Worm (Caenorhabditis elegans) whole organism, late embryonic: ENCODE measurements around the gene C07G3.8.

ENCODE experiments used
- C38D4.7 ChIP-seq: fragments of 200-800 bp; sonication (Bioruptor generic); optimal IDR thresholded peaks from 2 replicates; lab custom pipeline; 2018; ENCODE audit warnings: mild to moderate bottlenecking, missing genetic modification characterization, moderate library complexity, missing compliant biosample characterization
- F13H6.1 ChIP-seq: sonication (generic microtip); optimal IDR thresholded peaks from 2 replicates; lab custom pipeline; 2016; ENCODE audit warnings: missing genetic modification characterization, missing compliant biosample characterization
- K09A11.1 ChIP-seq: sonication (generic microtip); optimal IDR thresholded peaks from 2 replicates; lab custom pipeline; 2017; ENCODE audit warnings: antibody characterized with exemption, mild to moderate bottlenecking, missing genetic modification characterization, missing compliant biosample characterization; ENCODE audit not compliant: insufficient read depth
- T23F11.4 ChIP-seq: fragments of 200-800 bp; sonication (Bioruptor generic); optimal IDR thresholded peaks from 2 replicates; lab custom pipeline; 2018; ENCODE audit warnings: mild to moderate bottlenecking, missing genetic modification characterization, missing compliant biosample characterization
- Y22D7AL.16 ChIP-seq: sonication (generic microtip); optimal IDR thresholded peaks from 2 replicates; lab custom pipeline; 2016; ENCODE audit warnings: missing genetic modification characterization, missing compliant biosample characterization
- ama-1 ChIP-seq: fragments of 150-350 bp; optimal IDR thresholded peaks from 2 replicates; lab custom pipeline; 2014
- ceh-14 ChIP-seq: sonication (generic microtip); optimal IDR thresholded peaks from 2 replicates; lab custom pipeline; 2016; ENCODE audit warnings: missing genotype, missing genetic modification characterization, missing compliant biosample characterization
- ceh-22 ChIP-seq: sonication (generic microtip); optimal IDR thresholded peaks from 2 replicates; lab custom pipeline; 2017; ENCODE audit warnings: missing biosample characterization, missing genetic modification characterization
- ceh-24 ChIP-seq: sonication (generic microtip); optimal IDR thresholded peaks from 2 replicates; lab custom pipeline; 2016; ENCODE audit warnings: mild to moderate bottlenecking, missing genetic modification characterization, missing compliant biosample characterization
- ceh-45 ChIP-seq: fragments of 200-800 bp; sonication (Bioruptor generic); IDR thresholded peaks from 2 replicates; pipeline ENCODE4 v1.3.6; 2022; ENCODE audit warnings: missing genetic modification reagents, missing genetic modification characterization, missing compliant biosample characterization
- ceh-48 ChIP-seq: sonication (generic microtip); optimal IDR thresholded peaks from 2 replicates; lab custom pipeline; 2016; ENCODE audit warnings: missing genetic modification characterization, inconsistent platforms, missing compliant biosample characterization
- ceh-6 ChIP-seq: fragments of 200-800 bp; sonication (Bioruptor generic); optimal IDR thresholded peaks from 2 replicates; lab custom pipeline; 2018; ENCODE audit warnings: mild to moderate bottlenecking, missing genetic modification characterization, missing compliant biosample characterization
- dmd-4 ChIP-seq: sonication (generic microtip); optimal IDR thresholded peaks from 2 replicates; lab custom pipeline; 2016; ENCODE audit warnings: borderline replicate concordance, missing genetic modification characterization, missing compliant biosample characterization
- elt-4 ChIP-seq: sonication (generic microtip); optimal IDR thresholded peaks from 2 replicates; lab custom pipeline; 2016; ENCODE audit warnings: missing genetic modification characterization, missing compliant biosample characterization
- eyg-1 ChIP-seq: sonication (generic microtip); optimal IDR thresholded peaks from 2 replicates; lab custom pipeline; 2016; ENCODE audit warnings: missing genotype, missing genetic modification characterization, missing compliant biosample characterization
- fkh-10 ChIP-seq: fragments of 150-350 bp; optimal IDR thresholded peaks from 2 replicates; lab custom pipeline; 2014; ENCODE audit warnings: missing biosample characterization, missing genetic modification reagents, missing genetic modification characterization
- fkh-6 ChIP-seq: sonication (generic microtip); optimal IDR thresholded peaks from 2 replicates; lab custom pipeline; 2016; ENCODE audit warnings: missing genetic modification characterization, missing compliant biosample characterization
- gmeb-2 ChIP-seq: sonication (generic microtip); optimal IDR thresholded peaks from 2 replicates; lab custom pipeline; 2016; ENCODE audit warnings: missing genetic modification characterization, inconsistent platforms, missing compliant biosample characterization
- hlh-13 ChIP-seq: fragments of 200-800 bp; sonication (Bioruptor generic); optimal IDR thresholded peaks from 2 replicates; lab custom pipeline; 2018; ENCODE audit warnings: mild to moderate bottlenecking, missing genetic modification characterization, missing compliant biosample characterization
- hlh-30 ChIP-seq: sonication (generic microtip); optimal IDR thresholded peaks from 2 replicates; lab custom pipeline; 2017; ENCODE audit warnings: antibody characterized with exemption, missing genetic modification characterization, missing compliant biosample characterization; ENCODE audit not compliant: insufficient read depth
- lin-11 ChIP-seq: fragments of 200-800 bp; sonication (Bioruptor generic); optimal IDR thresholded peaks from 2 replicates; lab custom pipeline; 2018; ENCODE audit warnings: mild to moderate bottlenecking, missing genetic modification characterization, missing compliant biosample characterization
- mec-3 ChIP-seq: sonication (generic microtip); optimal IDR thresholded peaks from 2 replicates; lab custom pipeline; 2016; ENCODE audit warnings: borderline replicate concordance, missing genetic modification characterization, missing compliant biosample characterization
- nhr-11 ChIP-seq: fragments of 150-350 bp; optimal IDR thresholded peaks from 2 replicates; lab custom pipeline; 2014; ENCODE audit warnings: missing biosample characterization, missing genetic modification characterization
- odd-2 ChIP-seq: sonication (generic microtip); optimal IDR thresholded peaks from 2 replicates; lab custom pipeline; 2017; ENCODE audit warnings: antibody characterized with exemption, mild to moderate bottlenecking, missing genetic modification characterization, missing compliant biosample characterization
- pag-3 ChIP-seq: sonication (generic microtip); optimal IDR thresholded peaks from 2 replicates; lab custom pipeline; 2016; ENCODE audit warnings: missing compliant biosample characterization, missing genetic modification characterization, borderline replicate concordance
- pat-9 ChIP-seq: fragments of 200-800 bp; sonication (Bioruptor generic); optimal IDR thresholded peaks from 2 replicates; lab custom pipeline; 2018; ENCODE audit warnings: mild to moderate bottlenecking, missing genetic modification characterization, moderate library complexity, missing compliant biosample characterization
- pha-4 ChIP-seq: fragments of 150-350 bp; optimal IDR thresholded peaks from 2 replicates; lab custom pipeline; 2018; ENCODE audit warnings: missing biosample characterization, missing genetic modification reagents, missing genetic modification characterization
- pros-1 ChIP-seq: fragments of 150-350 bp; optimal IDR thresholded peaks from 2 replicates; lab custom pipeline; 2014; ENCODE audit warnings: missing biosample characterization, missing genetic modification reagents, missing genetic modification characterization
- ref-2 ChIP-seq: sonication (generic microtip); optimal IDR thresholded peaks from 2 replicates; lab custom pipeline; 2016; ENCODE audit warnings: missing genetic modification characterization, missing compliant biosample characterization
- rnt-1 ChIP-seq: sonication (generic microtip); optimal IDR thresholded peaks from 2 replicates; lab custom pipeline; 2016; ENCODE audit warnings: missing genetic modification characterization, missing compliant biosample characterization
- sox-2 ChIP-seq: fragments of 200-800 bp; sonication (Bioruptor generic); IDR thresholded peaks from 2 replicates; pipeline ENCODE4 v1.3.6; 2022; ENCODE audit warnings: missing genetic modification reagents, missing genetic modification characterization, missing compliant biosample characterization
- syd-9 ChIP-seq: sonication (generic microtip); optimal IDR thresholded peaks from 2 replicates; lab custom pipeline; 2016; ENCODE audit warnings: mild to moderate bottlenecking, missing genetic modification characterization, moderate library complexity, missing compliant biosample characterization
- tbx-2 ChIP-seq: sonication (generic microtip); optimal IDR thresholded peaks from 2 replicates; lab custom pipeline; 2016; ENCODE audit warnings: missing genetic modification characterization, missing compliant biosample characterization
- unc-3 ChIP-seq, 2 experiments: fragments of 200-800 bp in 1 of 2; sonication (Bioruptor generic) in 1 of 2; sonication (generic microtip) in 1 of 2; conservative IDR thresholded peaks in 1 of 2; optimal IDR thresholded peaks in 1 of 2; 2 replicates each; pipeline versions ENCODE4 v1.3.6 to Lab custom; 2016 to 2022; ENCODE audit warnings: missing compliant biosample characterization in 2 of 2, missing genetic modification characterization in 2 of 2, missing genetic modification reagents in 1 of 2
- ztf-16 ChIP-seq: sonication (generic microtip); optimal IDR thresholded peaks from 2 replicates; lab custom pipeline; 2017; ENCODE audit warnings: missing genetic modification characterization, missing compliant biosample characterization

C07G3.8 gene

DNA sequence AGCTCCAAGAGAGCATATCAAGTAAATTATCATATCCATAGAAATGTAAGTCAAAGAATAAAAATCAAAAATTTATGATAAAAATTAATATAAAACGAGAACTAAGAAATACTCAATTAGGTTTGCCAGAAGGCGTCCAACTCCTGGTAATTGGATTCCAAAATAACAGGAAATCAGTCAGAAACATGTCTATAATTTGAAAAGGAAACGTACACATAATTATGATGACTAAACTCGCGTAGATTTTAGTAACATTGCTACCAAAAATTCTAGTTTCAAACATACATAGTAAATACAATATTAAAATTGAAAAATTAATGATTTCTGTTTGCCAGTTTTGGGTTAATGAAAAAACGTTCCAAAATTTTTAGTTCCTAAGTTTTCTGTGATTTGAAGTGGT lies 17.2 kb downstream of the C07G3.8 start, which contains the start of gene srbc-33:
Gene srbc-33, minus strand, starts transcription at position 101 of the 400 bp plus-strand sequence.
- TF ChIP-seq sox-2 (GFP tag; lab: Robert Waterston, UW) (no peak), fkh-10 (GFP tag; lab: Kevin White, UChicago) (no peak), pros-1 (tag; lab: Kevin White, UChicago) (no peak), ztf-16 (tag; lab: Kevin White, UChicago) (no peak), eyg-1 (no peak), odd-2 (no peak), ceh-48 (tag; lab: Kevin White, UChicago) (no peak), fkh-6 (tag; lab: Kevin White, UChicago) (no peak), ceh-22 (tag; lab: Kevin White, UChicago) (no peak), rnt-1 (tag; lab: Kevin White, UChicago) (no peak), ceh-6 (GFP tag; lab: Kevin White, UChicago) (no peak), nhr-11 (tag; lab: Kevin White, UChicago) (no peak), lin-11 (tag; lab: Kevin White, UChicago) (no peak)

DNA sequence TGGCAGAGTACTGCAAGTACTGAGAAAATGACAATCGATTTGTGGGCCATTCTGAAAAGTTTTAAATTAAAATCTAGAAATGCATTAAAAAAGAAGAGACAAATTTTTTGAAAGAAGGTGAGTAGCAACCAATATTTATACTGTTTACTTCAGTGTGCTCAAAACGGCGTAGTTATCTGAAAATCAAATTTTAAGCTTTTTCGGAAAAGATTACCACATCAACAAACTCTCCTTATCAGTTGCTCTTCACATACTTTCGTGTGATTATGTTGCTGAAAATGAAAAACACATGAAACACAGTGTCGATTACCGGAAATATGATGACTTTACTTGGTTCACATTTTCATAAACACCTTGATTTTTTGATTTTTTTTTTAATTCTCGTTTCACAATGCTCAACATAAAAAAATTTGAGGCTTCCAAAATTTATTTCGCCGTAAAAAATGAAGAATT lies 19.4 kb downstream of the C07G3.8 start, which contains the start of gene lys-7:
Gene lys-7, minus strand, starts transcription at position 51 of the 453 bp plus-strand sequence.
- TF ChIP-seq pat-9 (tag; lab: Kevin White, UChicago) (no peak), gmeb-2 (tag; lab: Kevin White, UChicago) (no peak), mec-3 (tag; lab: Kevin White, UChicago) (no peak), C38D4.7 (GFP tag; lab: Kevin White, UChicago) (no peak), ceh-48 (tag; lab: Kevin White, UChicago) (no peak), ama-1 (lab: Kevin White, UChicago) (no peak), hlh-13 (GFP tag; lab: Kevin White, UChicago) (no peak)

DNA sequence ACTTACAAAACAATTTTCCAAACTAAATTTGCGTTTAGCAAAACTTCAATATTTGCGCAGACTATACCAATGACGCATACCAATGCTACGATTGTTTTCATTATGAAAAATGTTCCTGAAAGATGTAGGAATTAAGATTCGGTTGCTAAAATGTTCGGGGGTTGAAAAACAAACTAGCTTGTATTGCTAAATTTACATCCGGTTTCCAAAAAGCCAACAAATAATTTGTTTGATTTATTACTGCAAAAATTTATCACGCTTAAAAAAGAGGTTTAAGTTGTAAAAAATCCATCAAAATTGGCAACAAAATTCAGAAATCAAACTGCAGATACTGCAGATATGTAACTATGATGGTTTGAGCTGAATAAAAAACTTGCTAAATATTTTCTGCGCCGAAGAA lies 21.6 kb downstream of the C07G3.8 start, which contains the start of gene srbc-30:
Gene srbc-30, minus strand, starts transcription at position 101 of the 400 bp plus-strand sequence.
- TF ChIP-seq Y22D7AL.16 (no peak), T23F11.4 (no peak), pha-4 (tag; lab: Kevin White, UChicago) (no peak), ceh-24 (no peak), pag-3 (no peak)

DNA sequence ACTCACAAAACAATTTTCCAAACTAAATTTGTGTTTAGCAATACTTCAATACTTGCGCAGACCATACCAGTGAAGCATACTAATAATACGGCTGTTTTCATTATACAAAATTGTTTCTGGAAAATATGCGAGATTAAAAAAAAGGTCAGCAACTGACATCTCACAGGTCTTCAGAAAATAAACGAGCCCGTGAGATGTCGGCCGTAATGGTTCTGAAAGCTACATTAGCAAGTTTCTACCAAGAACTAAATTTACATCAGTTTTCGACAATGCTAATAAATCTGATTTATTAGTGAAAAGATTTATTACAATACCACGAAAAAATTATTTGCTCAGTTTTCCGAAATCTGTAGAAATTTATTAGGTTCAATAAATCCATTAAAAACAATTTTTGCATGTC lies 24.4 kb downstream of the C07G3.8 start, which contains the start of gene srbc-31:
Gene srbc-31, minus strand, starts transcription at position 101 of the 400 bp plus-strand sequence.
- TF ChIP-seq F13H6.1 (tag; lab: Kevin White, UChicago), result no peak
- no peak for TF ChIP-seq tbx-2 (tag; lab: Kevin White, UChicago)
- no peak for TF ChIP-seq hlh-30 (tag; lab: Kevin White, UChicago)
- no peak for TF ChIP-seq ceh-14 (tag; lab: Kevin White, UChicago)
- TF ChIP-seq ceh-45, result no peak

DNA sequence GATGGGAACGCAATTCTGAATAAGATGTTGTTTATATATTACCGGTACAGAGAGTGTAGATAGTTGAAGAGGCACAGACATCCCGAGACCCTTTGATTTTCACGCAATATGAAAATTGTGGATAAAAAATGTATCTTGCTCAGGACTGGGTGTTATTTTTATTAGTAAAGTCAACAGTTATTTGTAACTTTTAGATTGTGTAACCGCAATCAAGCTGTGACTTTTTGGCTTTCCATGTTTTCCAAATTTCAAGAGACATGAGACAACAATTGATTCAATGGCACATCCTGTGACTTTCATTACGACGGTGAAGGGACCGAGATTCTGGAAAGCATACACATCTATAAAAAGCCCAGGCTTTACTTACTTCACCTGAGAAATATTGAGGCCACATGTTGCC lies 25.7 kb downstream of the C07G3.8 start:
- TF ChIP-seq C38D4.7 (GFP tag; lab: Kevin White, UChicago) (no peak), K09A11.1 (tag; lab: Kevin White, UChicago) (no peak), dmd-4 (tag; lab: Kevin White, UChicago) (no peak), pha-4 (tag; lab: Kevin White, UChicago) (no peak), unc-3 (GFP tag; conservative IDR thresholded peaks at IDR 0.05; lab: Robert Waterston, UW) (no peak), unc-3 (tag; optimal IDR thresholded peaks at IDR 0.05; lab: Kevin White, UChicago) (no peak), elt-4 (tag; lab: Kevin White, UChicago) (no peak), ceh-24 (no peak), syd-9 (tag; lab: Kevin White, UChicago) (no peak), ref-2 (no peak), sox-2 (GFP tag; lab: Robert Waterston, UW) (no peak)
